Worm (Caenorhabditis elegans): ENCODE results near the gene cyp-31A3.

Gene cyp-31A3

ce11 chrIV:4745422-4745821 lies 15.4 kb upstream of the cyp-31A3 start, which contains the start of gene timm-17B.1 (continued):
- TF ChIP-seq rpc-1 (optimal IDR thresholded peaks at IDR 0.05): no peak
- no peak for TF ChIP-seq rpc-1 (tag; optimal IDR thresholded peaks at IDR 0.05)
- TF ChIP-seq Y95B8A.8 (GFP tag; IDR thresholded peaks at IDR 0.05): no peak
- TF ChIP-seq ztf-25 (GFP tag; IDR thresholded peaks at IDR 0.05): no peak
- TF ChIP-seq Y53F4B.3 (GFP tag; IDR thresholded peaks at IDR 0.05): no peak
- no peak for TF ChIP-seq unc-62 (GFP tag; optimal IDR thresholded peaks at IDR 0.05)
- TF ChIP-seq dpl-1 (GFP tag; optimal IDR thresholded peaks at IDR 0.05): no peak
- TF ChIP-seq hmg-1.2 (GFP tag; IDR thresholded peaks at IDR 0.05): peak; percentile 41
- no peak for TF ChIP-seq lin-26 (GFP tag; IDR thresholded peaks at IDR 0.05)
- TF ChIP-seq xnd-1 (tag; optimal IDR thresholded peaks at IDR 0.05): peak; percentile 51
- 0 out of 2 replicates have a peak, but pooled peaks have one; percentile 58 for TF ChIP-seq ekl-4 (GFP tag; IDR thresholded peaks at IDR 0.05)
- peak; percentile 34; the same call in 1 of the 2 replicates for TF ChIP-seq hmg-20 (GFP tag; IDR thresholded peaks at IDR 0.05)
- TF ChIP-seq tlf-1 (GFP tag; optimal IDR thresholded peaks at IDR 0.05): no peak
- TF ChIP-seq C17E4.6 (GFP tag; IDR thresholded peaks at IDR 0.05): no peak
- no peak for TF ChIP-seq hlh-12 (tag; optimal IDR thresholded peaks at IDR 0.05)
- no peak for TF ChIP-seq F10E7.11 (tag; optimal IDR thresholded peaks at IDR 0.05)
- TF ChIP-seq B0019.2 (GFP tag; conservative IDR thresholded peaks at IDR 0.05): no peak
- no peak for TF ChIP-seq nhr-179 (tag; optimal IDR thresholded peaks at IDR 0.05)
- no peak for TF ChIP-seq F49E8.2 (tag; optimal IDR thresholded peaks at IDR 0.05; ENCODE audit: insufficient read depth)
- no peak for TF ChIP-seq snpc-1.3 (tag; optimal IDR thresholded peaks at IDR 0.05; ENCODE audit: insufficient read depth)
- TF ChIP-seq snpc-1.1 (tag; optimal IDR thresholded peaks at IDR 0.05; ENCODE audit: insufficient read depth): peak; percentile 58
- 0 out of 2 replicates have a peak, but pooled peaks have one; percentile 50 for TF ChIP-seq B0336.3 (GFP tag; IDR thresholded peaks at IDR 0.05)
- TF ChIP-seq him-1 (tag; optimal IDR thresholded peaks at IDR 0.05): peak; percentile 51
- no peak for TF ChIP-seq madf-10 (tag; optimal IDR thresholded peaks at IDR 0.05)
- TF ChIP-seq attf-3 (GFP tag; conservative IDR thresholded peaks at IDR 0.05): no peak
- peak; percentile 39; the same call in 1 of the 2 replicates for TF ChIP-seq ceh-100 (GFP tag; IDR thresholded peaks at IDR 0.05)
- TF ChIP-seq attf-5 (GFP tag; optimal IDR thresholded peaks at IDR 0.05): peak; percentile 17
- 0 out of 2 replicates have a peak, but pooled peaks have one; percentile 68 for TF ChIP-seq nfyb-1 (GFP tag; IDR thresholded peaks at IDR 0.05)
- peak; percentile 62 for TF ChIP-seq F33H1.4 (GFP tag; IDR thresholded peaks at IDR 0.05)
- TF ChIP-seq nhr-80 (tag; optimal IDR thresholded peaks at IDR 0.05): peak; percentile 8

ce11 chrIV:4747553-4747952 lies 13.3 kb upstream of the cyp-31A3 start, which contains the start of gene tctn-1:
Gene tctn-1, minus strand, starts transcription at chrIV:4747832.
- TF ChIP-seq madf-8 (GFP tag; conservative IDR thresholded peaks at IDR 0.05): no peak
- no peak for TF ChIP-seq mes-4 (tag; optimal IDR thresholded peaks at IDR 0.05)
- peak; percentile 25 for TF ChIP-seq ama-1 (optimal IDR thresholded peaks at IDR 0.05)
- peak in 1 of 2 experiments; percentile 51 for TF ChIP-seq ama-1 (GFP tag; optimal IDR thresholded peaks at IDR 0.05)
- 0 out of 2 replicates have a peak, but pooled peaks have one; percentile 38 for TF ChIP-seq Y56A3A.18 (GFP tag; IDR thresholded peaks at IDR 0.05)
- peak; percentile 16; the same call in 1 of the 2 replicates for TF ChIP-seq madf-6 (GFP tag; IDR thresholded peaks at IDR 0.05)
- no peak for TF ChIP-seq K12H6.12 (tag; optimal IDR thresholded peaks at IDR 0.05)
- TF ChIP-seq madf-3 (GFP tag; IDR thresholded peaks at IDR 0.05): no peak
- 0 out of 2 replicates have a peak, but pooled peaks have one; percentile 52 for TF ChIP-seq Y95B8A.8 (GFP tag; IDR thresholded peaks at IDR 0.05)
- TF ChIP-seq repo-1 (tag; optimal IDR thresholded peaks at IDR 0.05): peak; percentile 69
- peak; percentile 11 for TF ChIP-seq F10E7.11 (tag; optimal IDR thresholded peaks at IDR 0.05)
- TF ChIP-seq snpc-3.4 (tag; optimal IDR thresholded peaks at IDR 0.05): peak; percentile 11
- no peak for TF ChIP-seq ccch-3 (GFP tag; optimal IDR thresholded peaks at IDR 0.05)
- TF ChIP-seq F49E8.2 (tag; optimal IDR thresholded peaks at IDR 0.05; ENCODE audit: insufficient read depth): peak; percentile 28
- TF ChIP-seq hmg-1.2 (GFP tag; IDR thresholded peaks at IDR 0.05): peak; percentile 22; the same call in 1 of the 2 replicates
- peak; percentile 17 for TF ChIP-seq attf-5 (GFP tag; optimal IDR thresholded peaks at IDR 0.05)
- 0 out of 2 replicates have a peak, but pooled peaks have one; percentile 24 for TF ChIP-seq lin-26 (GFP tag; IDR thresholded peaks at IDR 0.05)
- TF ChIP-seq mcd-1 (GFP tag; IDR thresholded peaks at IDR 0.05): peak; percentile 23; the same call in 1 of the 2 replicates
- TF ChIP-seq dox-1 (GFP tag; IDR thresholded peaks at IDR 0.05): 0 out of 2 replicates have a peak, but pooled peaks have one; percentile 14
- TF ChIP-seq hrde-1 (tag; optimal IDR thresholded peaks at IDR 0.05; ENCODE audit: borderline replicate concordance): peak; percentile 51

All from whole organism, young adult.